Worm (Caenorhabditis elegans) whole organism, midembryonic: ENCODE results near the gene fmil-1.

ENCODE experiments used
- T22C8.4 ChIP-seq: fragments of 200-800 bp; sonication (Bioruptor generic); IDR thresholded peaks from 2 replicates; pipeline ENCODE4 v1.3.6; 2022; ENCODE audit warnings: missing genetic modification characterization, missing compliant biosample characterization
- cog-1 ChIP-seq: sonication (generic microtip); optimal IDR thresholded peaks from 2 replicates; lab custom pipeline; 2016; ENCODE audit warnings: missing genetic modification characterization, missing compliant biosample characterization
- flt-1 ChIP-seq: fragments of 200-800 bp; sonication (Bioruptor generic); IDR thresholded peaks from 2 replicates; pipeline ENCODE4 v1.3.6; 2022; ENCODE audit warnings: missing genetic modification characterization, missing compliant biosample characterization
- klf-2 ChIP-seq: fragments of 200-800 bp; sonication (Bioruptor generic); conservative IDR thresholded peaks from 2 replicates; pipeline ENCODE4 v1.3.6; 2022; ENCODE audit warnings: missing genetic modification reagents, missing genetic modification characterization, missing compliant biosample characterization
- med-1 ChIP-seq: sonication (generic microtip); optimal IDR thresholded peaks from 2 replicates; lab custom pipeline; 2017; ENCODE audit warnings: missing genetic modification characterization, mild to moderate bottlenecking, missing compliant biosample characterization, antibody characterized with exemption, missing genetic modification reagents; ENCODE audit not compliant: insufficient read depth
- ref-1 ChIP-seq: fragments of 200-800 bp; sonication (Bioruptor generic); conservative IDR thresholded peaks from 2 replicates; pipeline ENCODE4 v1.3.6; 2022; ENCODE audit warnings: missing genetic modification reagents, missing genetic modification characterization, missing compliant biosample characterization
- tab-1 ChIP-seq: fragments of 200-800 bp; sonication (Bioruptor generic); IDR thresholded peaks from 2 replicates; pipeline ENCODE4 v1.3.6; 2022; ENCODE audit warnings: missing genetic modification characterization, missing compliant biosample characterization
- ztf-23 ChIP-seq: fragments of 200-800 bp; sonication (Bioruptor generic); IDR thresholded peaks from 2 replicates; pipeline ENCODE4 v1.3.6; 2022; ENCODE audit warnings: missing genetic modification reagents, missing genetic modification characterization, missing compliant biosample characterization
- ztf-29 ChIP-seq: fragments of 200-800 bp; sonication (Bioruptor generic); IDR thresholded peaks from 2 replicates; pipeline ENCODE4 v1.3.6; 2022; ENCODE audit warnings: missing genetic modification reagents, missing genetic modification characterization, missing compliant biosample characterization

The fmil-1 gene

DNA sequence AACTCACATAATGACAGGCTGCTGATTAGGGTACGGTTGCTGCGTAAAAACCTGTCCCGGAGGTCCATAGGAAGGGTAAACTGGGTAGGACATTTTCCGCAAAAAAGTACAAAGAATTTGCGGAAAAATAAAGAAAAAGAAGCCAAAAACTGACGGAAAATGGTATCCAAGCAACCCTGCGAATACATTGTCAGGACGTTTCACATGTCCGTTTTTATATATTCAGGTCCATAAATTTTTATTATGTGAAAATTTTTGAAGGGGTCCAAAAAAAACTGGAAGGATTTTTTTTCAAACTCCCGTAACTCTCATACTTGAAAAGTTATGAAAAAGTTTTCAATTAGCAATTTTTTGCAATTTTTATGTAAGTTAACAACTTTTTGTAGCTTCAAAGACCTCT lies 26.3 kb downstream of the fmil-1 start, which contains the start of gene CC8.3:
Gene CC8.3 (minus strand): TSS at position 101 of the 400 bp plus-strand sequence.
- TF ChIP-seq cog-1 (no peak), med-1 (no peak)

DNA sequence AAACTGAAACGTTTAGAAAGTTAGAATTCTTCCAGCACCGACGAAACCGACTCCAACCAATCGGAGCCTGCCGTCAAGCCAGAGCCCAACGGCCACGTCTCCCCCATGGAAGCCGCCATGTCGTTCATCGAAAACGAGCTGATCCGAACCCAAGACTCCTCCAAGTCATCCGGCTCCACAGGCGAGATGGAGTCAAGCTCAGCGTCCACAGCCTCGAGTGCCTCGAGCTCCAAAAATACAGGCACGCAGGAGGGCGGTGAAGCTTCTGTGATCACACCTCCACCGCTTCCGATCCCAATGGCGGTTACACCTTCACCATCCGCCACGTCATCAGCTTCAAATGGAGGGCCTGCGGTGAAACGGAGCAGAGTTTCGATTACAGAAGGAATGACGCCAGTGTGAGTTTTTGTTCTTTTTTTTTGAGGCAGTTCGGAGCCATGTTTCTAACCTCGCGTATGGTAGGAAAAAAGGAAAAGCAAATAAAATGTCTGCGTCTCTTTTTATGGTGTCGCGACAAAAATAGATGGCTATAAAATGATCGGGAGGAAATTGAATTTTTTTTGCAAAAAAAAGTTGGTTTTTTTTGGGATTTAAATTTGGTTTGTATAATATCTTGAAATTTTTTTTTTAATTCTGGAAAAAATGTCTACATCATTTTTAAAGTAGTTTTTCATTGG lies 30.1 kb downstream of the fmil-1 start:
- TF ChIP-seq T22C8.4 (GFP tag; lab: Robert Waterston, UW): no peak
- no peak for TF ChIP-seq ref-1 (GFP tag; lab: Robert Waterston, UW)
- TF ChIP-seq klf-2 (GFP tag; lab: Robert Waterston, UW): no peak
- no peak for TF ChIP-seq flt-1
- no peak for TF ChIP-seq tab-1
- TF ChIP-seq cog-1: no peak
- no peak for TF ChIP-seq ztf-23
- no peak for TF ChIP-seq ztf-29 (GFP tag; lab: Robert Waterston, UW)
- TF ChIP-seq med-1: no peak

DNA sequence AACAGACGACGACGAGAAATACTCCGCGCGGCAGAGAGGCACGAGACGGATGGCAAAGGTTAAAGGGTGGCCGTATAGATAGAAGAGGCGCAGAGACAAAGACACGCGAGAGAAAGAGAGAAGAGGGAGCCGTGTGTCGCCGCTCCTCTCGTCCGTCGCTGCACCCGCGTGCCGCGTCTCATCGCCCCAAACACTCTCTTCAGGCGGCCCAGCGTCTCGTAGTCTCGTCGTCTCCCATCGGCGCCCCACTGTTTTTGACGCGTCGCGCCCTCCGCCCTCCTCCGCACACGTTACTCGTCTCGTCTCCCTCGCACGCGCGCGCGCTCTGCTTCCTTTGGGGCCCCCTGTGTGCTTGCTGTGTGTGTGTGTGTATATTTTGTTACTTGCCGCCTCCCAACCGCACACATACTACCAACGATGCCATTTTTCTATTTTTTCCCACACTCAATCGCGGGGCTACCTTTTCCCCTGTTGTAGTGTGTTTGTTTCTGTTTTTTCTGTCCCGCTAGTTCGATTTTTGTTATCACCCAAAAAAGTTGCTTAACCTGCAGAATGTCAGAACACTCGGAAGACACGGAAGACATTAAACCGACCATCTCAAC lies 31.9 kb downstream of the fmil-1 start, which contains the start of gene madf-9:
Gene madf-9 (plus strand): TSS at position 552 of the 602 bp plus-strand sequence.
- TF ChIP-seq ref-1 (GFP tag; lab: Robert Waterston, UW) (0 out of 2 replicates have a peak, but pooled peaks have one; percentile 6), tab-1 (no peak), flt-1 (peak; percentile 18; the same call in 1 of the 2 replicates), med-1 (no peak), cog-1 (peak; percentile 12)

DNA sequence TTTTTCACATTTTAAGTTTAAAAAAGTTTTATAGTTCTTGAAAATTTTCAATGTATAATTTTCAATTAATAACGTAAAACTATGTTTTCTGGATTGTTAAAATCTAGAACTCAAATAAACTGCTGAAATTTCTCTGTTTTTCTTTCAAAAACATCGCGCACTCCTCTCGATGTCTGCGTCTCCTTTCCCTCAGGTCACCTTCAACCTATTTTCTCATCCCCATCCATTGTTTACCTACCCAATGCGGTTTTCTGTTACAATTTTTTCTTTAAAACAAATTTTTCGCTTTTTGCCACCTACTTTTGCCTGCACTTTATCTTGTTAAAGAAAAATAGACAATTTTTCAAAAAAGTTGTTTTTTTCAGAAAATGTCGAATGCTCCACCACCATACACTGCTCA lies 35.2 kb downstream of the fmil-1 start, which contains the start of gene ZC416.2:
Gene ZC416.2 (plus strand): TSS at position 366 of the 400 bp plus-strand sequence.
- no peak for TF ChIP-seq cog-1
- TF ChIP-seq tab-1: no peak
- TF ChIP-seq med-1: no peak
- no peak for TF ChIP-seq flt-1

DNA sequence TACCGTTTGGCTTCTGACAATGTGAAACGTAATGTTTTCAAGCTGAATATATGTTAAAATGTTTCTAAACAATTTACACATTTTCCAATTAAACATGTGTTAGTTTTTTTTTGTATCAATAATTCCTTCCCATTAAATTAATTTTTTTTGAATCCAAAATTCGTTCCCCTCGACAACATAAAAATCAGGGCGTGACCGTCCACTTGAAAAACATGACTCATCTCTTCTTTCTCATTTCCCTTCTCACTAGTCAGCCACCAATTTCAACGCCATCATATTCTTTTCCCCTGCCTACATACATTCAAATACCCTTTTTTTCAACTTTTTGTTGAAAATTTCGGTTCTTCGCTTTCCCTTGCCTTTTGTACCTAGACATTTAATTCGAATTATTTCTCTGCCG lies 36.0 kb downstream of the fmil-1 start:
- TF ChIP-seq tab-1 (no peak), cog-1 (no peak), flt-1 (no peak), klf-2 (GFP tag; lab: Robert Waterston, UW) (no peak), med-1 (no peak), ztf-23 (no peak), ref-1 (GFP tag; lab: Robert Waterston, UW) (no peak), T22C8.4 (GFP tag; lab: Robert Waterston, UW) (no peak), ztf-29 (GFP tag; lab: Robert Waterston, UW) (no peak)

DNA sequence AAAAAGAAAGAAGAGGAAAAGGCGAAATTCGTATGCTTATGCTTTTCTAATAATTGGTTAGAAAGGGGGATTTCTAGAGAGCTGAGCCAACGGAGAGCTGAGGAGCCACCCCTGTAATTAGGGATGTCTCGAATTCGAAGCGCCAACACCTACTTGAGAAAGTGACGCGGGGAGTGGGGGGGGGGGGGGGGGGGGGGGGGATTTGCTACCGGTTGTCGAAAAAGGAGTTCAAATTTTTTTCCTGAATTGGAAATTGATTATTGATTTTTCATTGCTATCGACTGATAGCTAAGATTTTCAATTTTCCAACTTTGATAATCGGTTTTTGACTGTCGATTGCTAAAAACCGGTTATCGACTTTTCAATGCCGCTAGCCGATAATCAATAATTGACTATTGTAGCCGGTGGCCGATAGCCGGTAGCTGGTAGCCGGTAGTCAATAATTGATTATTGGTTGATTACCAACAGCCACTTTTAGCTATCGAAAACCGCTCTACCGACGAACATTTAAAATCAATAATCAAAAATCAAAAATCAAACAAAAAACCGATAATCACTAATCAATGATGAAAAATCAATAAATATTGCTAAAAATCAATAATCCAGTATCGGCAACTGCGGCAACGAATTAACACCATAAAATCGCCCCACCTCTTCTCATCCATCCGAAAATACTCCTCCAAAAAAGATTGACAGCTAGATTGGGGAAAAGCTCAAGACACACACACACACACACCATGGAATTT lies 39.4 kb downstream of the fmil-1 start:
- peak; percentile 46; the same call in 1 of the 2 replicates for TF ChIP-seq T22C8.4 (GFP tag; lab: Robert Waterston, UW)
- TF ChIP-seq tab-1: no peak

DNA sequence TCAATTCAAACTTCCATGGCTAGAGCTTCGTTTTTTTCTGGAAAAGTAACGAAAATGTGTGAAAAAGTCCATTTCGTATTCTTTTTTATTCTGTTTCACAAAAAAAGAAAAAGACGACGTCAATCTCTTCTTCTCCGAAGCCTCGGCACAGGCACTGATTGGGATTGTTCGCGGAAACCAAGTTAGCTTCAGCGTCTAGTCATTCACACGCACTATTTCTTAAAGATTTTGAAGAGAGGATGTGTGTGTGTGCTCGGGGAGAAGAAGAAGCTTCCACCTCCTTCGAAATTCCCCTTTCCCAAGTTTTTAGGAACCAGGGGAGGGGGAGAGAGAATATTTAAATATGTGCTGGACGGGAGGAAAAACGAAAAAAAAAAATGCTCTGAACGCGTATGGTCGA lies 42.1 kb downstream of the fmil-1 start:
- TF ChIP-seq ref-1 (GFP tag; lab: Robert Waterston, UW): no peak
- TF ChIP-seq klf-2 (GFP tag; lab: Robert Waterston, UW): no peak
- TF ChIP-seq ztf-29 (GFP tag; lab: Robert Waterston, UW): no peak
- no peak for TF ChIP-seq cog-1
- no peak for TF ChIP-seq ztf-23
- TF ChIP-seq T22C8.4 (GFP tag; lab: Robert Waterston, UW): no peak
- no peak for TF ChIP-seq tab-1
- no peak for TF ChIP-seq flt-1
- no peak for TF ChIP-seq med-1

DNA sequence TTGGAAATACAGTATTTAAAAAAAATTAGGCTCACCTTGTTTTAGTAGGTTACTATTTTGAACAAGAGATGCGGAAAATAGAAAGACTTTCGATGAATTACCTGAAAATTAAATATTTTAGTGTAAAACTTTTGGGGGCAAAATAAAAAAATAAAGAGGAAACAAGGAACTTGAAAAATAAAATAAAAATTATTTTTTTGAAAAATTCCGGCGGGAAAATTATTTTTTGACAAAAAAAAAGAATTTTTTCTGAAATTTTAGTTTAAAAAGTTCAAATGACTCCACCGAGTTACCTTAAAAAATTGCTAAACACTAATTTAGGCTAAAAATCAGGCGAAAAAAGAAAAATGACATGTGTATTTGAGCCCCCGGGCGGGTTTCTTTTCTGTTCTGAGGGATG lies 43.9 kb downstream of the fmil-1 start, which contains the start of the genes cha-1 and unc-17:
Gene cha-1 (minus strand): TSS at position 101 of the 400 bp plus-strand sequence.
Gene unc-17 (minus strand): TSS at position 103 of the 400 bp plus-strand sequence.
- no peak for TF ChIP-seq tab-1
- TF ChIP-seq cog-1: no peak
- no peak for TF ChIP-seq flt-1
- no peak for TF ChIP-seq ztf-29 (GFP tag; lab: Robert Waterston, UW)
- TF ChIP-seq klf-2 (GFP tag; lab: Robert Waterston, UW): no peak
- no peak for TF ChIP-seq ztf-23
- no peak for TF ChIP-seq ref-1 (GFP tag; lab: Robert Waterston, UW)
- no peak for TF ChIP-seq med-1
- no peak for TF ChIP-seq T22C8.4 (GFP tag; lab: Robert Waterston, UW)

DNA sequence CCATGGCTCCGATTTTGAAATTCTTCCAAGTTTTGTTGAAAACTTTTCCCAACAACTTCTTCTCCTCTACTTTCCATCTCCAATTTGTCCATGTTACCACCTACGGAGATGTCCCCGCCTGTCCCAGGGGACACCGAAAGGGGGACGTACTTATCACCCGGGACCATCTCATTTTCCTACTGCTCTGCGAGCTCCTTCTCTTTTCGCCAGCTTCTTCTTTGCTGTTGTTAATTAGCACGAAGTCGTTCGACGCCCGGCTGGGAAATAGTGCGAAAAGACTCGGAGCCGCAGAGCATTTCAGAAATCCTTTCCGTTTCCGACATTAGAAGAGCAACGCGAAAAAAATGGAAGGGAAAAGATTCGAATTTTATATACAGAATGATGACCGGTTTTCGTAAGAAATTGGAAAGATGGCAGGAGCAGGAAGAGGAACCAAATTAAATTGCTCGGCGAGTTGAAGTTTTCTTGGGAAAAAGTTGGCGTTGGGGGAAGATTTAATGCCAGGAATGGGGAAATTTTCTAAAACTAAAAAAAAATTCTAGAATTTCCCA lies 46.6 kb downstream of the fmil-1 start:
- no peak for TF ChIP-seq med-1
- no peak for TF ChIP-seq flt-1
- no peak for TF ChIP-seq tab-1
- TF ChIP-seq ref-1 (GFP tag; lab: Robert Waterston, UW): no peak

DNA sequence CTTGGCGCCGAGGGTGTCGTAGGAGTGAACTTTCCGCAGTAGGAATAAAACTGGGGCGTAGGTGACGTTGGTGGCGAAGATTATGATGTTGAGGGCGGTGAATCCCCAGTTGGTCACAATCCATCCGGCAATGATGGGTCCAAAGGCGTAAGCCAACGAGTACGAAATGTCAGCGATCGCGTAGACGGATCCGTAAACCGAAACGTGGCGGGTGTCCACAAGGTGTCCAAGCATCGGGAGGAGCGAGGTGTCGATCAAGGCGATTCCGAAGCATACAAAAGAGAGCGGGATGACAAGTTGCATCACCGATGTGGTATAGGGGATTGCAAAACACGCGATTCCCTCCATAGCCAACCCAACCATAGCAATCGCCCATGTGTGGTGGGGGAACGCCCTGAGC lies 49.8 kb downstream of the fmil-1 start:
- TF ChIP-seq med-1: no peak
- no peak for TF ChIP-seq T22C8.4 (GFP tag; lab: Robert Waterston, UW)
- TF ChIP-seq ztf-29 (GFP tag; lab: Robert Waterston, UW): no peak
